Worm (Caenorhabditis elegans): ENCODE results near the gene ubc-15.

Gene ubc-15

DNA sequence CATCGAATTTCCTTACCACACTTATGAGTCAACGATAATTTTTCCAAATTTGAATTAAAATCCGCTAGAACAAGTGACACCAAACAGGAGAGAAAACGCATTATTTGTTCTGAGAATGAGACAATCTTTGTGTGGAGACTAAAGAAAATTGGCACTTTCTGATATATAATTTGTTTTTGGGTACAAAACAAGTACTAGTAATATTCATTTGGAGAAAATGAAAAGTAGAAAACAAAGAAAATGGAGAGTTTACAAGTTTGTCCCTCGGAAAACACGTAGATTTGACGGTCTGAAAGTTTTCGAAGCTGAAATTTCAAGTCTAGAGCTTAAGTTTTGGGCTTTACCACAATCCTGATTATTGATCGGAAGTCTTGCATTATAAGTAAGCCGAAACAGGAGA, 27.3 kb upstream of the ubc-15 start, which contains the start of gene irld-66:
Gene irld-66 (minus strand): TSS at position 101 of the 400 bp plus-strand sequence.
- TF ChIP-seq lin-39 (tag; optimal IDR thresholded peaks at IDR 0.05) (no peak), snpc-4 (tag; optimal IDR thresholded peaks at IDR 0.05) (no peak), sma-9 (GFP tag; optimal IDR thresholded peaks at IDR 0.05) (no peak), sma-9 (tag; optimal IDR thresholded peaks at IDR 0.05) (no peak), elt-1 (tag; optimal IDR thresholded peaks at IDR 0.05) (no peak), ceh-82 (tag; optimal IDR thresholded peaks at IDR 0.05) (no peak), skn-1 (tag; optimal IDR thresholded peaks at IDR 0.05) (no peak), unc-39 (tag; optimal IDR thresholded peaks at IDR 0.05) (no peak), R02D3.7 (tag; optimal IDR thresholded peaks at IDR 0.05) (no peak)

DNA sequence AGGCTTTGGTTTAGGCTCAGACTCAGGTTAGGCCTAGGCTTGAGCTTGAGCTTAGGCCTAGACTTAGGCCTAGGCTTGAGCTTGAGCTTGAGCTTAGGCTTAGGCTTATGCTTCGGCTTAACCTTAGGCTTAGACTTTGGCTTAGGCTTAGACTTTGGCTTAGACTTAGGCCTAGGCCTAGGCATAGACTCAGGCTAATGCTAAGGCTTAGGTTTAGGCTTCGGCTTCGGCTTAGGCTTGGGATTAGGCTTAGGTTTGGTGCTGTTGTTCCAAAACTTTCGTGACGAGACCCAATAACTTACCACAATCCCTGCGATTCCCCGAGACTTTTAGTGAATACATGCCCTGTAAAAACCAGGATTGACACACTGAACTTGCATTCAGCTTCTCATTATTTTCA, 26.3 kb upstream of the ubc-15 start:
- TF ChIP-seq aly-2 (tag; optimal IDR thresholded peaks at IDR 0.05) (no peak), zag-1 (tag; optimal IDR thresholded peaks at IDR 0.05) (no peak), skn-1 (tag; optimal IDR thresholded peaks at IDR 0.05) (no peak), lsy-2 (tag; optimal IDR thresholded peaks at IDR 0.05) (no peak), nhr-237 (tag; optimal IDR thresholded peaks at IDR 0.05) (no peak), F13H6.1 (tag; optimal IDR thresholded peaks at IDR 0.05) (no peak), ZK546.5 (tag; optimal IDR thresholded peaks at IDR 0.05) (no peak), peb-1 (tag; optimal IDR thresholded peaks at IDR 0.05) (no peak), unc-62 (GFP tag; optimal IDR thresholded peaks at IDR 0.05) (no peak), elt-3 (tag; optimal IDR thresholded peaks at IDR 0.05) (no peak), ama-1 (optimal IDR thresholded peaks at IDR 0.05) (no peak), blmp-1 (tag; optimal IDR thresholded peaks at IDR 0.05; ENCODE audit: insufficient read depth) (no peak), elt-1 (tag; optimal IDR thresholded peaks at IDR 0.05) (no peak), nhr-129 (tag; optimal IDR thresholded peaks at IDR 0.05) (no peak), sma-9 (GFP tag; optimal IDR thresholded peaks at IDR 0.05) (no peak), sma-9 (tag; optimal IDR thresholded peaks at IDR 0.05) (no peak), sem-4 (tag; optimal IDR thresholded peaks at IDR 0.05) (no peak), ceh-16 (tag; optimal IDR thresholded peaks at IDR 0.05) (no peak)

DNA sequence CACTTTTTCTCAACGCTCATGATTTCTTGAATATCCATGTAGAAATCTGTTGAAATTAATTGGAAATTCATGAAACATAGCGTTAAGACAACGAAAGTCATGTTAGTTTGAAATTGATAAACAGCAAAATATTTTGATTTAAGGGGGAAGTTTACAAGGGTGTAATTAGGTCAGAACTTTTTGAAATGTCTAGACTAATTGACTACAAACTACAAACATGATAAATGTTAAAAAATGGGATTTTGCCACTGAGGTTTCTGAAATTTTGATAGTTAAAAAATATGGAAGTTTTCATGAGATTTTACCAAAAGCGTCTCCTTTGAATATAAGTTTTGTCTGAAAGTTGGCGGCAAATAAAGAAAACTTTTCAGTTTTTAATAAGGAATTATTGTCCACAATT, 24.4 kb upstream of the ubc-15 start, which contains the start of gene irld-65:
Gene irld-65 (minus strand): TSS at position 101 of the 400 bp plus-strand sequence.
- no peak for TF ChIP-seq sem-4 (tag; optimal IDR thresholded peaks at IDR 0.05)
- no peak for TF ChIP-seq mdl-1 (tag; optimal IDR thresholded peaks at IDR 0.05)

DNA sequence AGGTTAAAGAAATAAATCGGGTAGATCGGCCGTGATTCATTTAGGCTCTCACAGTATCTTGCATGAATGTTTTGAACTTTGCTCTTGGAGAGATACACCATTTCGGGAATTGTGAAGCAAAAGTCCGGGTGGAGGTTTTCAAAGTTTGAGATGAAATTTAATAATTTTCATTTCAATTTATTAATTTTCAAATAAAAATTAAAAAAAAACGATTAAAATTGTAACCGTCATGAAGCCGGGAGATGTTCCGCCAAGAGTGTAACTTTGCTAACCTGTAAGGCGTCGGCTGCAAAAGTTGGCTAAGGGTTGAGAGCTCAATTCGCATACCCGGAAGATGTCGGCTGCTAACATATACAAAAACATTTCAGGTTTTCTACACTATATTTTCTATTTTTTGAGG, 20.9 kb upstream of the ubc-15 start, which contains the start of gene irld-67:
Gene irld-67 (minus strand): TSS at position 101 of the 400 bp plus-strand sequence.
- TF ChIP-seq lin-11 (tag; optimal IDR thresholded peaks at IDR 0.05) (no peak), elt-3 (tag; optimal IDR thresholded peaks at IDR 0.05) (no peak), nhr-12 (tag; optimal IDR thresholded peaks at IDR 0.05) (no peak), nhr-129 (tag; optimal IDR thresholded peaks at IDR 0.05) (no peak)

DNA sequence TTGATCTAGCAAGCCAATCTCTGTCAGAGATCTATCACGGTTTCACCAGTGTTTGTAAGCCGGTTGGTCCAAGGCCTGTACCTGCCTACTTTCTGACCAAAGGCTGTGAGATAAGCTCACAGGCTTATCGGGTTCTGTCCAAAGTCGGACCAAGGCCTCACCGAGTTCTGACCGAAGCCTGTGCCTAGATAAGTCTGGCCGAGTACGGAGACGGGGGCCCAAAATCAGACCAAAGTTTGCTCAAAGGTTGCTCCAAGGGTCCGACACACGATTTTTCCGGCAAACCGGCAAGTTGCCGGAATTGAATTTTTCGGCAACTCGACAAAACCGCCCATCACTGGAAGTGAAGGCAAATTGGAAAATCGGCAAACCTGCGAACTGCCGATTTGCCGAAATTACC, 18.2 kb upstream of the ubc-15 start:
- TF ChIP-seq unc-62 (GFP tag; optimal IDR thresholded peaks at IDR 0.05) (no peak), ztf-1 (GFP tag; conservative IDR thresholded peaks at IDR 0.05) (no peak), lin-39 (tag; optimal IDR thresholded peaks at IDR 0.05) (no peak), sma-3 (GFP tag; optimal IDR thresholded peaks at IDR 0.05) (no peak), aly-2 (tag; optimal IDR thresholded peaks at IDR 0.05) (no peak), F13H6.1 (tag; optimal IDR thresholded peaks at IDR 0.05) (no peak), lsy-2 (tag; optimal IDR thresholded peaks at IDR 0.05) (no peak)

DNA sequence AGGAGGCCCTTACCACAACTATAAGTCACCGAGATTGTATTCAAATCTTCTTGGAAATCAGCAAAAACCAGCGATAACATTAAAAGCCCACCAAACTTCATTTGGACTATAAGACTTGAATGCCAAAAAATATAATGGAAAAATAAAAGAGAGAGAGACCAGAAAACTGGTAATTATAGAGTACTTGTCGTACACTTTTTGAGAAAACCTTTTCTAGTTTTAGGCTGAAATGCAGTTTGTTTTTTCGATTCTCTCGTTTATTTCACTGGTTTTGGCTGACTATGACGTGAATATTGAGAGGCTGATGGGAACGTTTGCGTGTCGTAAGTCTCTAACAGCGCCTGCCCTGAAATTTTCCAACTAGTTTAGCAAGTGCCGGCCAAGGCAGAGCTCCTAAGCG, 17.1 kb upstream of the ubc-15 start, which contains the start of the genes irld-64 and irld-63:
Gene irld-64 (minus strand): TSS at position 101 of the 400 bp plus-strand sequence.
Gene irld-63 (plus strand): TSS at position 230 of the 400 bp plus-strand sequence.
- TF ChIP-seq sem-4 (tag; optimal IDR thresholded peaks at IDR 0.05) (no peak), ceh-82 (tag; optimal IDR thresholded peaks at IDR 0.05) (no peak), nhr-237 (tag; optimal IDR thresholded peaks at IDR 0.05) (no peak), nhr-10 (tag; optimal IDR thresholded peaks at IDR 0.05) (no peak), nhr-23 (tag; optimal IDR thresholded peaks at IDR 0.05) (no peak), nhr-25 (tag; optimal IDR thresholded peaks at IDR 0.05) (no peak), lin-13 (GFP tag; optimal IDR thresholded peaks at IDR 0.05) (no peak), R02D3.7 (tag; optimal IDR thresholded peaks at IDR 0.05) (no peak), nhr-77 (tag; optimal IDR thresholded peaks at IDR 0.05) (no peak), crh-2 (tag; optimal IDR thresholded peaks at IDR 0.05) (no peak)

All from whole organism, L2 larva.